Fruit fly (Drosophila melanogaster) whole organism, embryonic: ENCODE measurements around the gene mib2.
A peak's percentile ranks its signal among the peaks of the same experiment; 100 is the strongest.

Experiments used
- Ada2b ChIP-seq: fragments of 200-800 bp; sonication (Bioruptor generic); IDR thresholded peaks from 2 replicates; pipeline ENCODE4 v1.3.6; 2022; ENCODE audit warnings: missing biosample characterization, missing genetic modification characterization
- Asciz ChIP-seq: fragments of 200-800 bp; sonication (Bioruptor generic); optimal IDR thresholded peaks from 2 replicates; lab custom pipeline; 2017; ENCODE audit warnings: missing biosample characterization, mild to moderate bottlenecking, missing genetic modification characterization, missing genetic modification reagents
- CG10267 ChIP-seq: fragments of 200-800 bp; sonication (Bioruptor generic); optimal IDR thresholded peaks from 2 replicates; lab custom pipeline; 2018; ENCODE audit warnings: missing biosample characterization, mild to moderate bottlenecking, missing genetic modification characterization, moderate library complexity
- CG10979 ChIP-seq: fragments of 200-800 bp; sonication (Bioruptor generic); optimal IDR thresholded peaks from 2 replicates; lab custom pipeline; 2018; ENCODE audit warnings: missing biosample characterization, mild to moderate bottlenecking, missing genetic modification characterization, moderate library complexity
- CG11093 ChIP-seq: fragments of 200-800 bp; sonication (Bioruptor generic); IDR thresholded peaks from 3 replicates; pipeline ENCODE4 v1.3.6; 2022; ENCODE audit warnings: missing biosample characterization, missing genetic modification characterization
- CG12769 ChIP-seq: fragments of 200-800 bp; sonication (Bioruptor generic); optimal IDR thresholded peaks from 2 replicates; lab custom pipeline; 2019; ENCODE audit warnings: missing biosample characterization, mild to moderate bottlenecking, missing genetic modification characterization, moderate library complexity
- CG13424 ChIP-seq: fragments of 200-800 bp; sonication (Bioruptor generic); optimal IDR thresholded peaks from 2 replicates; lab custom pipeline; 2019; ENCODE audit warnings: missing biosample characterization, mild to moderate bottlenecking, missing genetic modification characterization, moderate library complexity
- CG13624 ChIP-seq: fragments of 200-800 bp; sonication (Bioruptor generic); optimal IDR thresholded peaks from 2 replicates; lab custom pipeline; 2016; ENCODE audit warnings: missing biosample characterization, missing genetic modification characterization
- CG15073 ChIP-seq: fragments of 200-800 bp; sonication (Bioruptor generic); optimal IDR thresholded peaks from 2 replicates; lab custom pipeline; 2016; ENCODE audit warnings: missing biosample characterization, missing genetic modification characterization
- CG15696 ChIP-seq: fragments of 200-800 bp; sonication (Bioruptor generic); optimal IDR thresholded peaks from 2 replicates; lab custom pipeline; 2019; ENCODE audit warnings: missing biosample characterization, mild to moderate bottlenecking, missing genetic modification characterization, moderate library complexity
- CG1602 ChIP-seq: fragments of 200-800 bp; sonication (Bioruptor generic); optimal IDR thresholded peaks from 3 replicates; lab custom pipeline; 2016; ENCODE audit warnings: missing biosample characterization, missing genetic modification characterization
- CG2875 ChIP-seq: fragments of 200-800 bp; sonication (Bioruptor generic); optimal IDR thresholded peaks from 2 replicates; lab custom pipeline; 2017; ENCODE audit warnings: missing biosample characterization, mild to moderate bottlenecking, missing genetic modification characterization, missing genetic modification reagents
- CG32532 ChIP-seq: fragments of 200-800 bp; sonication (Bioruptor generic); IDR thresholded peaks from 2 replicates; pipeline ENCODE4 v1.3.6; 2022; ENCODE audit warnings: missing biosample characterization, missing genetic modification characterization
- CG3281 ChIP-seq: fragments of 200-800 bp; sonication (Bioruptor generic); optimal IDR thresholded peaks from 3 replicates; lab custom pipeline; 2017; ENCODE audit warnings: missing biosample characterization, mild to moderate bottlenecking, missing genetic modification characterization
- CG4424 ChIP-seq: fragments of 200-800 bp; sonication (Bioruptor generic); optimal IDR thresholded peaks from 3 replicates; lab custom pipeline; 2016; ENCODE audit warnings: missing biosample characterization, missing genetic modification characterization
- CG6254 ChIP-seq: fragments of 200-800 bp; sonication (Bioruptor generic); optimal IDR thresholded peaks from 3 replicates; lab custom pipeline; 2017; ENCODE audit warnings: mild to moderate bottlenecking, missing biosample characterization, missing genetic modification reagents, missing genetic modification characterization
- CG6791 ChIP-seq: fragments of 200-800 bp; sonication (Bioruptor generic); IDR thresholded peaks from 3 replicates; pipeline ENCODE4 v1.3.6; 2022; ENCODE audit warnings: missing biosample characterization, missing genetic modification characterization; ENCODE audit not compliant: partially characterized antibody
- CG8478 ChIP-seq: fragments of >200 bp; optimal IDR thresholded peaks from 2 replicates; lab custom pipeline; 2018
- CG9876 ChIP-seq: fragments of 200-800 bp; sonication (Bioruptor generic); optimal IDR thresholded peaks from 2 replicates; lab custom pipeline; 2016; ENCODE audit warnings: missing biosample characterization, missing genetic modification characterization
- CG9932 ChIP-seq: fragments of 200-800 bp; sonication (Bioruptor generic); IDR thresholded peaks from 2 replicates; pipeline ENCODE4 v1.3.6; 2022; ENCODE audit warnings: missing biosample characterization, missing genetic modification characterization
- D19B ChIP-seq: fragments of 200-800 bp; sonication (Bioruptor generic); optimal IDR thresholded peaks from 2 replicates; lab custom pipeline; 2017; ENCODE audit warnings: missing biosample characterization, mild to moderate bottlenecking, missing genetic modification characterization
- Dek ChIP-seq: fragments of 200-800 bp; sonication (Bioruptor generic); optimal IDR thresholded peaks from 3 replicates; lab custom pipeline; 2019; ENCODE audit warnings: missing biosample characterization, mild to moderate bottlenecking, missing genetic modification characterization, moderate library complexity
- Fer1 ChIP-seq: fragments of 200-800 bp; sonication (Bioruptor generic); optimal IDR thresholded peaks from 2 replicates; lab custom pipeline; 2017; ENCODE audit warnings: missing biosample characterization, mild to moderate bottlenecking, missing genetic modification characterization
- Hand ChIP-seq: fragments of 200-800 bp; sonication (Bioruptor generic); optimal IDR thresholded peaks from 2 replicates; lab custom pipeline; 2017; ENCODE audit warnings: mild to moderate bottlenecking, missing biosample characterization, missing genetic modification reagents, missing genetic modification characterization
- Mad ChIP-seq: fragments of 200-800 bp; sonication (Bioruptor generic); optimal IDR thresholded peaks from 2 replicates; lab custom pipeline; 2016; ENCODE audit warnings: missing biosample characterization, missing genetic modification characterization
- Poxn ChIP-seq: fragments of 200-800 bp; sonication (Bioruptor generic); IDR thresholded peaks from 2 replicates; pipeline ENCODE4 v1.3.6; 2022; ENCODE audit warnings: missing biosample characterization, missing genetic modification characterization
- Side ChIP-seq: fragments of 200-800 bp; sonication (Bioruptor generic); optimal IDR thresholded peaks from 2 replicates; lab custom pipeline; 2016; ENCODE audit warnings: missing biosample characterization, missing genetic modification characterization
- Sry-β ChIP-seq: fragments of 200-800 bp; sonication (Bioruptor generic); optimal IDR thresholded peaks from 2 replicates; lab custom pipeline; 2018; ENCODE audit warnings: missing biosample characterization, mild to moderate bottlenecking, missing genetic modification characterization, moderate library complexity
- Trl ChIP-seq, 3 experiments: fragments of >200 bp in 2 of 3; fragments of 200-800 bp in 1 of 3; sonication (Bioruptor generic) in 1 of 3; optimal IDR thresholded peaks; 2 replicates in 1 of 3; 3 replicates in 2 of 3; lab custom pipeline; 2016 to 2017; ENCODE audit warnings: missing biosample characterization in 1 of 3, missing genetic modification characterization in 1 of 3
- aop ChIP-seq: fragments of 200-800 bp; sonication (Bioruptor generic); IDR thresholded peaks from 2 replicates; pipeline ENCODE4 v1.3.6; 2022; ENCODE audit warnings: missing biosample characterization, missing genetic modification characterization
- ara ChIP-seq: fragments of 200-800 bp; sonication (Bioruptor generic); IDR thresholded peaks from 2 replicates; pipeline ENCODE4 v1.3.6; 2022; ENCODE audit warnings: missing biosample characterization, missing genetic modification characterization
- az2 ChIP-seq: fragments of 200-800 bp; sonication (Bioruptor generic); optimal IDR thresholded peaks from 3 replicates; lab custom pipeline; 2016; ENCODE audit warnings: missing biosample characterization, missing genetic modification characterization
- br ChIP-seq: fragments of >200 bp; optimal IDR thresholded peaks from 2 replicates; lab custom pipeline; 2017
- cas ChIP-seq: fragments of 200-800 bp; sonication (Bioruptor generic); IDR thresholded peaks from 2 replicates; pipeline ENCODE4 v1.3.6; 2022; ENCODE audit warnings: missing biosample characterization, missing genetic modification characterization
- chm ChIP-seq: fragments of 200-800 bp; sonication (Bioruptor generic); IDR thresholded peaks from 2 replicates; pipeline ENCODE4 v1.3.6; 2022; ENCODE audit warnings: missing biosample characterization, missing genetic modification characterization
- crol ChIP-seq: fragments of 200-800 bp; sonication (Bioruptor generic); IDR thresholded peaks from 2 replicates; pipeline ENCODE4 v1.3.6; 2022; ENCODE audit warnings: missing biosample characterization, missing genetic modification characterization
- dan ChIP-seq: fragments of 200-800 bp; sonication (Bioruptor generic); IDR thresholded peaks from 2 replicates; pipeline ENCODE4 v1.3.6; 2022; ENCODE audit warnings: missing biosample characterization, missing genetic modification characterization
- dysf ChIP-seq: fragments of 200-800 bp; sonication (Bioruptor generic); IDR thresholded peaks from 3 replicates; pipeline ENCODE4 v1.3.6; 2022; ENCODE audit warnings: missing biosample characterization, missing genetic modification characterization
- eve ChIP-seq, 2 experiments: fragments of >200 bp; optimal IDR thresholded peaks; 2 replicates each; lab custom pipeline; 2017; ENCODE audit warnings: missing biosample characterization in 2 of 2, missing genetic modification characterization in 2 of 2
- gcm2 ChIP-seq: fragments of 200-800 bp; sonication (Bioruptor generic); optimal IDR thresholded peaks from 2 replicates; lab custom pipeline; 2016; ENCODE audit warnings: missing biosample characterization, missing genetic modification characterization
- maf-S ChIP-seq: fragments of 200-800 bp; sonication (Bioruptor generic); optimal IDR thresholded peaks from 2 replicates; lab custom pipeline; 2016; ENCODE audit warnings: missing biosample characterization, missing genetic modification characterization
- mam ChIP-seq: fragments of 200-800 bp; sonication (Bioruptor generic); optimal IDR thresholded peaks from 3 replicates; lab custom pipeline; 2016; ENCODE audit warnings: missing biosample characterization, missing genetic modification characterization
- nerfin-1 ChIP-seq: fragments of 200-800 bp; sonication (Bioruptor generic); optimal IDR thresholded peaks from 3 replicates; lab custom pipeline; 2019; ENCODE audit warnings: missing biosample characterization, mild to moderate bottlenecking, missing genetic modification characterization, moderate library complexity
- nerfin-2 ChIP-seq: fragments of 200-800 bp; sonication (Bioruptor generic); IDR thresholded peaks from 2 replicates; pipeline ENCODE4 v1.3.6; 2022; ENCODE audit warnings: missing biosample characterization, missing genetic modification characterization; ENCODE audit not compliant: partially characterized antibody
- nom ChIP-seq: fragments of 200-800 bp; sonication (Bioruptor generic); optimal IDR thresholded peaks from 2 replicates; lab custom pipeline; 2017; ENCODE audit warnings: missing biosample characterization, missing genetic modification characterization, mild to moderate bottlenecking, moderate library complexity, missing genetic modification reagents
- pan ChIP-seq, 4 experiments: fragments of >200 bp in 3 of 4; fragments of 200-800 bp in 1 of 4; sonication (Bioruptor generic) in 1 of 4; optimal IDR thresholded peaks in 3 of 4; IDR thresholded peaks in 1 of 4; 2 replicates each; pipeline versions ENCODE4 v1.3.6 to Lab custom; 2017 to 2022; ENCODE audit warnings: missing biosample characterization in 2 of 4, missing genetic modification characterization in 2 of 4, mixed read lengths in 1 of 4
- pros ChIP-seq: fragments of 200-800 bp; sonication (Bioruptor generic); optimal IDR thresholded peaks from 3 replicates; lab custom pipeline; 2019; ENCODE audit warnings: missing biosample characterization, mild to moderate bottlenecking, missing genetic modification characterization, moderate library complexity
- wor ChIP-seq: fragments of 200-800 bp; sonication (Bioruptor generic); IDR thresholded peaks from 2 replicates; pipeline ENCODE4 v1.3.6; 2022; ENCODE audit warnings: missing biosample characterization, missing genetic modification characterization

The mib2 gene

dm6 chr2L:19021278-19022220, 12.7 kb upstream of the mib2 start (continued):
- TF ChIP-seq CG9932 (GFP tag; lab: Robert Waterston, UW) (peak; percentile 62), gcm2 (GFP tag; lab: Kevin White, UChicago) (no peak), CG15073 (GFP tag; lab: Kevin White, UChicago) (peak; percentile 4), mam (peak; percentile 20), cas (GFP tag; lab: Robert Waterston, UW) (no peak; the same call in 1 of the 2 replicates), CG32532 (peak; percentile 52), chm (no peak), pros (no peak), Sry-β (GFP tag; lab: Kevin White, UChicago) (no peak), CG3281 (GFP tag; lab: Kevin White, UChicago) (peak; percentile 73), Side (GFP tag; lab: Kevin White, UChicago) (no peak), Dek (tag; lab: Kevin White, UChicago) (peak; percentile 78), CG8478 (no peak), ara (GFP tag; lab: Robert Waterston, UW) (peak; percentile 49; the same call in 1 of the 2 replicates), CG6791 (GFP tag; lab: Robert Waterston, UW) (no peak), crol (GFP tag; lab: Robert Waterston, UW) (peak; percentile 91), CG4424 (GFP tag; lab: Kevin White, UChicago) (peak; percentile 54), CG15696 (tag; lab: Kevin White, UChicago) (peak; percentile 8), CG1602 (peak; percentile 68), maf-S (no peak), CG6254 (GFP tag; lab: Kevin White, UChicago) (peak; percentile 49), Poxn (GFP tag; lab: Robert Waterston, UW) (no peak), wor (GFP tag; lab: Robert Waterston, UW) (peak; percentile 69), Ada2b (GFP tag; lab: Robert Waterston, UW) (peak; percentile 65), dan (GFP tag; lab: Robert Waterston, UW) (no peak), CG9876 (GFP tag; lab: Kevin White, UChicago) (no peak), CG10979 (tag; lab: Kevin White, UChicago) (peak; percentile 75), CG12769 (tag; lab: Kevin White, UChicago) (no peak), CG2875 (GFP tag; lab: Kevin White, UChicago) (peak; percentile 68), eve (GFP tag; optimal IDR thresholded peaks at IDR 0.05; lab: Kevin White, UChicago) (no peak), Asciz (GFP tag; lab: Kevin White, UChicago) (peak; percentile 72), Fer1 (GFP tag; lab: Kevin White, UChicago) (peak; percentile 89), CG10267 (tag; lab: Kevin White, UChicago) (peak; percentile 68), CG13624 (GFP tag; lab: Kevin White, UChicago) (peak; percentile 4), pan (optimal IDR thresholded peaks at IDR 0.05; lab: Kevin White, UChicago) (no peak), pan (GFP tag; optimal IDR thresholded peaks at IDR 0.05 in 1 of 2, IDR thresholded peaks at IDR 0.05 in 1 of 2) (peak in 1 of 2 experiments; percentile 66), D19B (GFP tag; lab: Kevin White, UChicago) (peak; percentile 52), Mad (peak; percentile 25), nerfin-1 (tag; lab: Kevin White, UChicago) (peak; percentile 63), CG11093 (peak; percentile 60; the same call in 1 of the 3 replicates), Trl (optimal IDR thresholded peaks at IDR 0.05; lab: Kevin White, UChicago) (no peak), Trl (GFP tag; optimal IDR thresholded peaks at IDR 0.05; lab: Kevin White, UChicago) (peak; percentile 6), nerfin-2 (GFP tag; lab: Robert Waterston, UW) (no peak), CG13424 (tag; lab: Kevin White, UChicago) (peak; percentile 89), aop (GFP tag; lab: Robert Waterston, UW) (no peak), az2 (GFP tag; lab: Kevin White, UChicago) (peak; percentile 75), dysf (peak; percentile 87), nom (GFP tag; lab: Kevin White, UChicago) (peak; percentile 74), br (no peak), Hand (GFP tag; lab: Kevin White, UChicago) (peak; percentile 91)
